ENCODE assay signal across 2 worm cellular contexts in genomic region chrIV:15530486-15530885, ce11.
A peak's percentile ranks its signal among the peaks of the same experiment; 100 is the strongest.
TF ChIP-seq lines count a peak whose summit lies in the region.

No protein-coding gene starts in this region.

TF ChIP-seq in whole organism, L1 larva, 84 proteins besides CTCF, POLR2A, EP300 and RAD21 (continued from another document):
- TF ChIP-seq swsn-7 (tag; optimal IDR thresholded peaks at IDR 0.05; lab: Kevin White, UChicago) (peak; percentile 30), dpl-1 (GFP tag; optimal IDR thresholded peaks at IDR 0.05; lab: Kevin White, UChicago) (peak in 1 of 3 experiments; percentile 1), sox-4 (tag; optimal IDR thresholded peaks at IDR 0.05; lab: Kevin White, UChicago) (peak; percentile 23), efl-1 (optimal IDR thresholded peaks at IDR 0.05; lab: Kevin White, UChicago) (peak in 1 of 2 experiments; percentile 19), efl-1 (GFP tag; optimal IDR thresholded peaks at IDR 0.05 in 1 of 2; lab: Kevin White, UChicago) (peak in 1 of 2 experiments; percentile 71), lin-14 (GFP tag; optimal IDR thresholded peaks at IDR 0.05; lab: Kevin White, UChicago) (peak; percentile 32), nhr-90 (tag; optimal IDR thresholded peaks at IDR 0.05; lab: Kevin White, UChicago; ENCODE audit: poor library complexity) (peak; percentile 52), mab-9 (GFP tag; IDR thresholded peaks at IDR 0.05; lab: Robert Waterston, UW) (peak; percentile 89)

TF ChIP-seq in whole organism, L4 larva, 104 proteins besides CTCF, POLR2A, EP300 and RAD21 (continued from another document):
- TF ChIP-seq spr-1 (tag; optimal IDR thresholded peaks at IDR 0.05; lab: Kevin White, UChicago), result peak; percentile 5
- peak; percentile 95 for TF ChIP-seq mdt-29 (GFP tag; IDR thresholded peaks at IDR 0.05; lab: Robert Waterston, UW)
- TF ChIP-seq ceh-20 (GFP tag; IDR thresholded peaks at IDR 0.05; lab: Robert Waterston, UW), result peak; percentile 94
- peak; percentile 51; the same call in 1 of the 2 replicates for TF ChIP-seq nhr-41 (GFP tag; IDR thresholded peaks at IDR 0.05; lab: Robert Waterston, UW)
- peak; percentile 66 for TF ChIP-seq T20F7.1 (GFP tag; optimal IDR thresholded peaks at IDR 0.05; lab: Kevin White, UChicago)
- TF ChIP-seq D1046.2 (GFP tag; IDR thresholded peaks at IDR 0.05; lab: Robert Waterston, UW), result peak; percentile 94; the same call in 1 of the 2 replicates
- peak; percentile 94 for TF ChIP-seq dmd-9 (GFP tag; IDR thresholded peaks at IDR 0.05; lab: Robert Waterston, UW)
- TF ChIP-seq dmd-6 (GFP tag; IDR thresholded peaks at IDR 0.05; lab: Robert Waterston, UW), result peak; percentile 94
- peak; percentile 96 for TF ChIP-seq lin-38 (GFP tag; IDR thresholded peaks at IDR 0.05; lab: Robert Waterston, UW)
- peak; percentile 43; the same call in 1 of the 2 replicates for TF ChIP-seq ceh-44 (GFP tag; IDR thresholded peaks at IDR 0.05; lab: Robert Waterston, UW)
- TF ChIP-seq nhr-42 (GFP tag; IDR thresholded peaks at IDR 0.05; lab: Robert Waterston, UW), result peak; percentile 96
- TF ChIP-seq zfp-3 (GFP tag; conservative IDR thresholded peaks at IDR 0.05; lab: Robert Waterston, UW), result peak; percentile 96
- 0 out of 2 replicates have a peak, but pooled peaks have one; percentile 35 for TF ChIP-seq arid-1 (GFP tag; conservative IDR thresholded peaks at IDR 0.05; lab: Robert Waterston, UW)
- peak; percentile 75 for TF ChIP-seq ctbp-1 (GFP tag; IDR thresholded peaks at IDR 0.05; lab: Robert Waterston, UW)
- peak; percentile 94 for TF ChIP-seq lin-29 (GFP tag; IDR thresholded peaks at IDR 0.05; lab: Robert Waterston, UW)
